Worm (Caenorhabditis elegans) whole organism, mixed stage, embryonic: ENCODE data around the gene gcy-8.

ENCODE experiments used
- elt-3 ChIP-seq: fragments of 150-350 bp; optimal IDR thresholded peaks from 2 replicates; lab custom pipeline; 2014; ENCODE audit warnings: missing biosample characterization, missing genetic modification characterization
- flh-1 ChIP-seq: fragments of 200-800 bp; sonication (Bioruptor generic); optimal IDR thresholded peaks from 2 replicates; lab custom pipeline; 2018; ENCODE audit warnings: mild to moderate bottlenecking, missing genetic modification characterization, moderate library complexity, missing compliant biosample characterization
- unc-62 ChIP-seq: fragments of 150-350 bp; optimal IDR thresholded peaks from 2 replicates; lab custom pipeline; 2014; ENCODE audit warnings: missing biosample characterization, missing genetic modification reagents, missing genetic modification characterization

ce11 chrIV:7924975-7925828 lies 2.8 kb upstream of the gcy-8 start:
- TF ChIP-seq unc-62 (GFP tag; lab: Kevin White, UChicago): no peak
- TF ChIP-seq flh-1 (GFP tag; lab: Kevin White, UChicago): no peak
- TF ChIP-seq elt-3 (tag; lab: Kevin White, UChicago): no peak
